Fruit fly (Drosophila melanogaster): ENCODE measurements around the gene pasha.

- TF ChIP-seq cnc (optimal IDR thresholded peaks at IDR 0.05) (no peak), CG5204 (GFP tag; optimal IDR thresholded peaks at IDR 0.05) (no peak), Crg-1 (GFP tag; optimal IDR thresholded peaks at IDR 0.05) (peak; percentile 11), kay (GFP tag; ENCODE audit: borderline replicate concordance) (peak; percentile 80), CG14711 (tag; optimal IDR thresholded peaks at IDR 0.05) (peak; percentile 43), CG11617 (GFP tag; optimal IDR thresholded peaks at IDR 0.05) (peak; percentile 62)
These were observed 21.5 kb upstream of the pasha start, which contains the start of gene RpL6 for dm6 chr3R:31596071-31596883.

Data from whole organism, adult.